Fruit fly (Drosophila melanogaster) whole organism, embryonic: Measurements from ENCODE around the gene CG7912.
A peak's percentile ranks its signal among the peaks of the same experiment; 100 is the strongest.

Experiments
- Abd-B ChIP-seq: fragments of 200-800 bp; sonication (Bioruptor generic); optimal IDR thresholded peaks from 2 replicates; lab custom pipeline; 2018; ENCODE audit warnings: missing biosample characterization, mild to moderate bottlenecking, missing genetic modification characterization, moderate library complexity
- Atf-2 ChIP-seq: fragments of 200-800 bp; sonication (Bioruptor generic); optimal IDR thresholded peaks from 2 replicates; lab custom pipeline; 2016; ENCODE audit warnings: missing biosample characterization, missing genetic modification characterization
- CG10267 ChIP-seq: fragments of 200-800 bp; sonication (Bioruptor generic); optimal IDR thresholded peaks from 2 replicates; lab custom pipeline; 2018; ENCODE audit warnings: missing biosample characterization, mild to moderate bottlenecking, missing genetic modification characterization, moderate library complexity
- CG11560 ChIP-seq: fragments of 200-800 bp; sonication (Bioruptor generic); IDR thresholded peaks from 3 replicates; pipeline ENCODE4 v1.3.6; 2022; ENCODE audit warnings: missing biosample characterization, missing genetic modification characterization
- CG12071 ChIP-seq: fragments of 200-800 bp; sonication (Bioruptor generic); optimal IDR thresholded peaks from 3 replicates; lab custom pipeline; 2018; ENCODE audit warnings: missing biosample characterization, mild to moderate bottlenecking, missing genetic modification characterization
- CG12744 ChIP-seq: fragments of 200-800 bp; sonication (Bioruptor generic); optimal IDR thresholded peaks from 2 replicates; lab custom pipeline; 2016; ENCODE audit warnings: missing biosample characterization, missing genetic modification characterization
- CG13287 ChIP-seq: fragments of 200-800 bp; sonication (Bioruptor generic); IDR thresholded peaks from 2 replicates; pipeline ENCODE4 v1.3.6; 2022; ENCODE audit warnings: missing biosample characterization, missing genetic modification characterization; ENCODE audit not compliant: partially characterized antibody
- CG13424 ChIP-seq: fragments of 200-800 bp; sonication (Bioruptor generic); optimal IDR thresholded peaks from 2 replicates; lab custom pipeline; 2019; ENCODE audit warnings: missing biosample characterization, mild to moderate bottlenecking, missing genetic modification characterization, moderate library complexity
- CG15601 ChIP-seq: fragments of 200-800 bp; sonication (Bioruptor generic); optimal IDR thresholded peaks from 3 replicates; lab custom pipeline; 2019; ENCODE audit warnings: missing biosample characterization, mild to moderate bottlenecking, missing genetic modification characterization, moderate library complexity
- CG16779 ChIP-seq: fragments of 200-800 bp; sonication (Bioruptor generic); IDR thresholded peaks from 2 replicates; pipeline ENCODE4 v1.3.6; 2022; ENCODE audit warnings: missing biosample characterization, missing genetic modification characterization
- CG1792 ChIP-seq: fragments of 200-800 bp; sonication (Bioruptor generic); optimal IDR thresholded peaks from 2 replicates; lab custom pipeline; 2016; ENCODE audit warnings: missing biosample characterization, missing genetic modification characterization
- CG3995 ChIP-seq: fragments of 200-800 bp; sonication (Bioruptor generic); optimal IDR thresholded peaks from 3 replicates; lab custom pipeline; 2016; ENCODE audit warnings: missing biosample characterization, missing genetic modification characterization
- CG6813 ChIP-seq: fragments of 200-800 bp; sonication (Bioruptor generic); optimal IDR thresholded peaks from 2 replicates; lab custom pipeline; 2017; ENCODE audit warnings: missing biosample characterization, missing genetic modification characterization, mild to moderate bottlenecking, moderate library complexity, missing genetic modification reagents
- CG7928 ChIP-seq: fragments of 200-800 bp; sonication (Bioruptor generic); optimal IDR thresholded peaks from 2 replicates; lab custom pipeline; 2017; ENCODE audit warnings: missing biosample characterization, mild to moderate bottlenecking, missing genetic modification characterization
- CG9932 ChIP-seq: fragments of 200-800 bp; sonication (Bioruptor generic); IDR thresholded peaks from 2 replicates; pipeline ENCODE4 v1.3.6; 2022; ENCODE audit warnings: missing biosample characterization, missing genetic modification characterization
- CrebB ChIP-seq: fragments of 200-800 bp; sonication (Bioruptor generic); optimal IDR thresholded peaks from 3 replicates; lab custom pipeline; 2018; ENCODE audit warnings: missing biosample characterization, mild to moderate bottlenecking, missing genetic modification characterization
- D ChIP-seq, 2 experiments: fragments of 200-800 bp in 1 of 2; fragments of >200 bp in 1 of 2; sonication (Bioruptor generic) in 1 of 2; optimal IDR thresholded peaks; 2 replicates in 1 of 2; 3 replicates in 1 of 2; lab custom pipeline; 2017; ENCODE audit warnings: mild to moderate bottlenecking in 1 of 2, missing biosample characterization in 1 of 2, missing genetic modification characterization in 1 of 2, missing genetic modification reagents in 1 of 2
- D19A ChIP-seq: fragments of 200-800 bp; optimal IDR thresholded peaks from 3 replicates; lab custom pipeline; 2019; ENCODE audit warnings: missing biosample characterization, mild to moderate bottlenecking, missing genetic modification characterization, moderate library complexity
- Dip2 ChIP-seq: fragments of 200-800 bp; sonication (Bioruptor generic); IDR thresholded peaks from 2 replicates; pipeline ENCODE4 v1.3.6; 2022; ENCODE audit warnings: missing biosample characterization, missing genetic modification characterization
- Doc2 ChIP-seq: fragments of 200-800 bp; sonication (Bioruptor generic); IDR thresholded peaks from 2 replicates; pipeline ENCODE4 v1.3.6; 2022; ENCODE audit warnings: missing biosample characterization, missing genetic modification characterization
- H15 ChIP-seq: fragments of 200-800 bp; sonication (Bioruptor generic); IDR thresholded peaks from 3 replicates; pipeline ENCODE4 v1.3.6; 2022; ENCODE audit warnings: missing biosample characterization, missing genetic modification characterization
- Hmx ChIP-seq: fragments of 200-800 bp; sonication (Bioruptor generic); optimal IDR thresholded peaks from 2 replicates; lab custom pipeline; 2016; ENCODE audit warnings: missing biosample characterization, missing genetic modification characterization
- MBD-R2 ChIP-seq: fragments of 200-800 bp; sonication (Bioruptor generic); IDR thresholded peaks from 2 replicates; pipeline ENCODE4 v1.3.6; 2022; ENCODE audit warnings: missing biosample characterization, missing genetic modification characterization
- Max ChIP-seq: fragments of 200-800 bp; sonication (Bioruptor generic); optimal IDR thresholded peaks from 2 replicates; lab custom pipeline; 2016; ENCODE audit warnings: missing biosample characterization, mild to moderate bottlenecking, missing genetic modification characterization
- Six4 ChIP-seq: fragments of 200-800 bp; sonication (Bioruptor generic); optimal IDR thresholded peaks from 2 replicates; lab custom pipeline; 2016; ENCODE audit warnings: missing biosample characterization, missing genetic modification characterization
- Sox100B ChIP-seq: fragments of 200-800 bp; sonication (Bioruptor generic); optimal IDR thresholded peaks from 3 replicates; lab custom pipeline; 2018; ENCODE audit warnings: missing biosample characterization, mild to moderate bottlenecking, missing genetic modification characterization
- Sry-δ ChIP-seq: fragments of 200-800 bp; sonication (Bioruptor generic); optimal IDR thresholded peaks from 2 replicates; lab custom pipeline; 2016; ENCODE audit warnings: missing biosample characterization, missing genetic modification characterization
- Ssrp ChIP-seq: fragments of 200-800 bp; sonication (Bioruptor generic); optimal IDR thresholded peaks from 2 replicates; lab custom pipeline; 2018; ENCODE audit warnings: missing biosample characterization, mild to moderate bottlenecking, missing genetic modification characterization, moderate library complexity
- Stat92E ChIP-seq, 3 experiments: fragments of >200 bp in 2 of 3; fragments of 200-800 bp in 1 of 3; sonication (Bioruptor generic) in 1 of 3; optimal IDR thresholded peaks; 2 replicates each; lab custom pipeline; 2017 to 2019; ENCODE audit warnings: missing biosample characterization in 3 of 3, missing genetic modification characterization in 3 of 3, mild to moderate bottlenecking in 1 of 3, moderate library complexity in 1 of 3
- Usf ChIP-seq: fragments of 200-800 bp; sonication (Bioruptor generic); optimal IDR thresholded peaks from 2 replicates; lab custom pipeline; 2017; ENCODE audit warnings: missing genotype, missing biosample characterization, missing genetic modification characterization
- YL-1 ChIP-seq: fragments of 200-800 bp; sonication (Bioruptor generic); optimal IDR thresholded peaks from 3 replicates; lab custom pipeline; 2017; ENCODE audit warnings: missing biosample characterization, mild to moderate bottlenecking, missing genetic modification characterization
- cato ChIP-seq: fragments of 200-800 bp; sonication (Bioruptor generic); optimal IDR thresholded peaks from 2 replicates; lab custom pipeline; 2016; ENCODE audit warnings: missing biosample characterization, missing genetic modification characterization, borderline replicate concordance
- cg ChIP-seq: fragments of 200-800 bp; sonication (Bioruptor generic); optimal IDR thresholded peaks from 3 replicates; lab custom pipeline; 2019; ENCODE audit warnings: missing biosample characterization, mild to moderate bottlenecking, missing genetic modification characterization, moderate library complexity
- chn ChIP-seq: fragments of 200-800 bp; sonication (Bioruptor generic); optimal IDR thresholded peaks from 2 replicates; lab custom pipeline; 2016; ENCODE audit warnings: missing biosample characterization, missing genetic modification characterization
- croc ChIP-seq: fragments of 200-800 bp; sonication (Bioruptor generic); conservative IDR thresholded peaks from 3 replicates; pipeline ENCODE4 v1.3.6; 2022; ENCODE audit warnings: missing biosample characterization, missing genetic modification characterization
- dati ChIP-seq: fragments of 200-800 bp; sonication (Bioruptor generic); IDR thresholded peaks from 2 replicates; pipeline ENCODE4 v1.3.6; 2022; ENCODE audit warnings: missing biosample characterization, missing genetic modification characterization
- disco-r ChIP-seq: fragments of 200-800 bp; sonication (Bioruptor generic); optimal IDR thresholded peaks from 2 replicates; lab custom pipeline; 2016; ENCODE audit warnings: missing biosample characterization, missing genetic modification characterization
- dpn ChIP-seq, 2 experiments: fragments of 200-800 bp; sonication (Bioruptor generic); optimal IDR thresholded peaks; 3 replicates each; lab custom pipeline; 2016; ENCODE audit warnings: missing biosample characterization in 2 of 2, missing genetic modification characterization in 2 of 2
- jing ChIP-seq: fragments of 200-800 bp; sonication (Bioruptor generic); optimal IDR thresholded peaks from 2 replicates; lab custom pipeline; 2018; ENCODE audit warnings: missing biosample characterization, mild to moderate bottlenecking, missing genetic modification characterization
- jumu ChIP-seq: fragments of 200-800 bp; sonication (Bioruptor generic); optimal IDR thresholded peaks from 3 replicates; lab custom pipeline; 2016; ENCODE audit warnings: missing biosample characterization, missing genetic modification characterization
- ken ChIP-seq: fragments of 200-800 bp; sonication (Bioruptor generic); IDR thresholded peaks from 3 replicates; pipeline ENCODE4 v1.3.6; 2022; ENCODE audit warnings: missing biosample characterization, missing genetic modification characterization
- lab ChIP-seq: fragments of 200-800 bp; sonication (Bioruptor generic); optimal IDR thresholded peaks from 3 replicates; lab custom pipeline; 2017; ENCODE audit warnings: missing biosample characterization, missing genetic modification characterization, mild to moderate bottlenecking, moderate library complexity, missing genetic modification reagents
- luna ChIP-seq: fragments of 200-800 bp; sonication (Bioruptor generic); optimal IDR thresholded peaks from 2 replicates; lab custom pipeline; 2016; ENCODE audit warnings: missing biosample characterization, missing genetic modification characterization
- mam ChIP-seq: fragments of 200-800 bp; sonication (Bioruptor generic); optimal IDR thresholded peaks from 3 replicates; lab custom pipeline; 2016; ENCODE audit warnings: missing biosample characterization, missing genetic modification characterization
- nom ChIP-seq: fragments of 200-800 bp; sonication (Bioruptor generic); optimal IDR thresholded peaks from 2 replicates; lab custom pipeline; 2017; ENCODE audit warnings: missing biosample characterization, missing genetic modification characterization, mild to moderate bottlenecking, moderate library complexity, missing genetic modification reagents
- p53 ChIP-seq: fragments of 200-800 bp; sonication (Bioruptor generic); optimal IDR thresholded peaks from 2 replicates; lab custom pipeline; 2016; ENCODE audit warnings: missing biosample characterization, missing genetic modification characterization
- prd ChIP-seq, 3 experiments: fragments of >200 bp in 2 of 3; fragments of 200-800 bp in 1 of 3; sonication (Bioruptor generic) in 1 of 3; optimal IDR thresholded peaks in 2 of 3; IDR thresholded peaks in 1 of 3; 2 replicates in 2 of 3; 3 replicates in 1 of 3; pipeline versions ENCODE4 v1.3.6 to Lab custom; 2017 to 2022; ENCODE audit warnings: missing biosample characterization in 1 of 3, missing genetic modification characterization in 1 of 3
- trh ChIP-seq: fragments of 200-800 bp; sonication (Bioruptor generic); optimal IDR thresholded peaks from 2 replicates; lab custom pipeline; 2016; ENCODE audit warnings: missing biosample characterization, missing genetic modification characterization
- zen ChIP-seq: fragments of 200-800 bp; sonication (Bioruptor generic); optimal IDR thresholded peaks from 3 replicates; lab custom pipeline; 2018; ENCODE audit warnings: missing biosample characterization, mild to moderate bottlenecking, missing genetic modification characterization, moderate library complexity

The CG7912 gene

DNA sequence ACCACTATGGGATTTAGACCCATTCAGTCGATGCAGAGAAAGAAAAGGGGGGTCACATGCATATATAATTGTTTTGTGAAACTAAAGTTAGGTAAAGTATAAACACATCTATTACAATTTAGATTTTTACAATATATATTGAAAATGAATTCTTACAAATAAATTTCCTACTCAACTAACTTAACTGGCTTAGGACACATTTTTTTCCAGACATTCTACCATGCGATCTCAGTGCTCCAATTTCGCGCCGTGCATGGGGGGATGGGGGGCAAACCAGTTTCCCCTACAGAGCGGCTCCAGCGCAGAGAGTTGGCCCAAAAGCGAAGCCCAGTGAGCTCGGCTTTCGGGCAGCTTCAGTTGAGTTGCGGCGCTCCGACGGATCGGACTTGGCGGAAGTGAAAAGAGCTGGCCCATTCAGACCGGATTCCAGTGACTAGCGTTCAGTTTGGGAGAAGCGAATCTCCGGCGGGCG, 25.9 kb downstream of the CG7912 start, which contains the start of gene CG7896 (continued):
- TF ChIP-seq Sry-δ (GFP tag; lab: Kevin White, UChicago) (no peak), mam (GFP tag; lab: Kevin White, UChicago) (no peak), CG7928 (GFP tag; lab: Kevin White, UChicago) (no peak), H15 (GFP tag; lab: Robert Waterston, UW) (peak; percentile 55), CG10267 (tag; lab: Kevin White, UChicago) (peak; percentile 55), luna (GFP tag; lab: Kevin White, UChicago) (no peak), CG6813 (GFP tag; lab: Kevin White, UChicago) (peak; percentile 48), ken (peak; percentile 82), Atf-2 (GFP tag; lab: Kevin White, UChicago) (no peak), D (optimal IDR thresholded peaks at IDR 0.05; lab: Kevin White, UChicago) (no peak), D (GFP tag; optimal IDR thresholded peaks at IDR 0.05; lab: Kevin White, UChicago) (peak; percentile 43), CG16779 (0 out of 2 replicates have a peak, but pooled peaks have one; percentile 23), CG13287 (GFP tag; lab: Robert Waterston, UW) (peak; percentile 10; the same call in 1 of the 2 replicates), dpn (GFP tag; optimal IDR thresholded peaks at IDR 0.05; lab: Kevin White, UChicago) (peak; percentile 14 to 71), MBD-R2 (GFP tag; lab: Robert Waterston, UW) (peak; percentile 51; the same call in 1 of the 2 replicates), CG12744 (no peak), trh (no peak), CG1792 (GFP tag; lab: Kevin White, UChicago) (no peak), chn (GFP tag; lab: Kevin White, UChicago) (no peak), YL-1 (GFP tag; lab: Kevin White, UChicago) (no peak), dati (GFP tag; lab: Robert Waterston, UW) (no peak), Sox100B (peak; percentile 75), zen (tag; lab: Kevin White, UChicago) (no peak), cg (GFP tag; lab: Kevin White, UChicago) (no peak), D19A (tag; lab: Kevin White, UChicago) (no peak), CrebB (tag; lab: Kevin White, UChicago) (no peak), Six4 (GFP tag; lab: Kevin White, UChicago) (peak; percentile 25), Ssrp (peak; percentile 42), Hmx (GFP tag; lab: Kevin White, UChicago) (no peak), Usf (GFP tag; lab: Kevin White, UChicago) (peak; percentile 41), disco-r (GFP tag; lab: Kevin White, UChicago) (no peak), jumu (no peak), CG3995 (GFP tag; lab: Kevin White, UChicago) (peak; percentile 26), CG11560 (no peak), Max (GFP tag; lab: Kevin White, UChicago) (peak; percentile 37), Dip2 (no peak), CG15601 (peak; percentile 62), lab (peak; percentile 77), Stat92E (GFP tag; optimal IDR thresholded peaks at IDR 0.05; lab: Kevin White, UChicago) (peak in 1 of 3 experiments; percentile 13), prd (optimal IDR thresholded peaks at IDR 0.05; lab: Kevin White, UChicago) (no peak), prd (GFP tag; IDR thresholded peaks at IDR 0.05; lab: Robert Waterston, UW) (peak; percentile 85), cato (no peak), CG9932 (peak; percentile 83), p53 (GFP tag; lab: Kevin White, UChicago) (no peak), Doc2 (GFP tag; lab: Robert Waterston, UW) (0 out of 2 replicates have a peak, but pooled peaks have one; percentile 5), croc (GFP tag; lab: Robert Waterston, UW) (peak; percentile 76), nom (peak; percentile 64), Abd-B (GFP tag; lab: Kevin White, UChicago) (peak; percentile 54), CG13424 (tag; lab: Kevin White, UChicago) (peak; percentile 80), jing (peak; percentile 8), CG12071 (GFP tag; lab: Kevin White, UChicago) (peak; percentile 27)
